Fruit fly (Drosophila melanogaster): ENCODE results near the gene mil.

dm6 chr3R:27937752-27938694, 25.8 kb downstream of the mil start, which contains the start of the genes NSD and BOD1:
- TF ChIP-seq ss (GFP tag; optimal IDR thresholded peaks at IDR 0.05) (no peak), Blimp-1 (GFP tag; optimal IDR thresholded peaks at IDR 0.05) (no peak), Lpt (GFP tag; optimal IDR thresholded peaks at IDR 0.05) (no peak), spab (GFP tag; optimal IDR thresholded peaks at IDR 0.05) (no peak), CG6854 (GFP tag; optimal IDR thresholded peaks at IDR 0.05) (no peak), CG11294 (GFP tag; IDR thresholded peaks at IDR 0.05) (peak; percentile 46; the same call in 1 of the 2 replicates), CG6808 (GFP tag; optimal IDR thresholded peaks at IDR 0.05) (no peak), Gug (GFP tag; IDR thresholded peaks at IDR 0.05) (peak; percentile 28; the same call in 1 of the 2 replicates), CG6163 (GFP tag; IDR thresholded peaks at IDR 0.05) (peak; percentile 76), dac (GFP tag; optimal IDR thresholded peaks at IDR 0.05) (no peak), CG7368 (GFP tag; optimal IDR thresholded peaks at IDR 0.05) (no peak), Sox102F (GFP tag; optimal IDR thresholded peaks at IDR 0.05) (no peak), CG10631 (GFP tag; optimal IDR thresholded peaks at IDR 0.05) (peak; percentile 67), CG32006 (GFP tag; optimal IDR thresholded peaks at IDR 0.05) (peak; percentile 61)
